Worm (Caenorhabditis elegans) whole organism, early embryonic: ENCODE measurements around the gene F38B6.4.

ENCODE experiments used
- B0310.2 ChIP-seq: sonication (generic microtip); optimal IDR thresholded peaks from 2 replicates; lab custom pipeline; 2016; ENCODE audit warnings: mild to moderate bottlenecking, missing genetic modification characterization, missing compliant biosample characterization
- aly-1 ChIP-seq: sonication (generic microtip); optimal IDR thresholded peaks from 2 replicates; lab custom pipeline; 2016; ENCODE audit warnings: missing genetic modification characterization, missing compliant biosample characterization
- ama-1 ChIP-seq: fragments of 150-350 bp; optimal IDR thresholded peaks from 2 replicates; lab custom pipeline; 2014
- ceh-36 ChIP-seq: sonication (generic microtip); optimal IDR thresholded peaks from 2 replicates; lab custom pipeline; 2016; ENCODE audit warnings: missing genetic modification characterization, inconsistent platforms, missing compliant biosample characterization
- ets-7 ChIP-seq: sonication (generic microtip); optimal IDR thresholded peaks from 2 replicates; lab custom pipeline; 2016; ENCODE audit warnings: missing genotype, missing genetic modification characterization, missing compliant biosample characterization
- flt-1 ChIP-seq: fragments of 200-800 bp; sonication (Bioruptor generic); IDR thresholded peaks from 2 replicates; pipeline ENCODE4 v1.3.6; 2022; ENCODE audit warnings: missing genetic modification characterization, missing compliant biosample characterization
- hmg-4 ChIP-seq: fragments of 200-800 bp; sonication (Bioruptor generic); optimal IDR thresholded peaks from 2 replicates; lab custom pipeline; 2018; ENCODE audit warnings: mild to moderate bottlenecking, missing genetic modification characterization, missing compliant biosample characterization
- hnd-1 ChIP-seq: sonication (generic microtip); optimal IDR thresholded peaks from 2 replicates; lab custom pipeline; 2016; ENCODE audit warnings: missing genetic modification characterization, missing compliant biosample characterization
- pes-1 ChIP-seq: fragments of 200-800 bp; sonication (Bioruptor generic); IDR thresholded peaks from 2 replicates; pipeline ENCODE4 v1.3.6; 2022; ENCODE audit warnings: missing genetic modification reagents, missing genetic modification characterization, missing compliant biosample characterization
- scrt-1 ChIP-seq: fragments of 200-800 bp; sonication (Bioruptor generic); IDR thresholded peaks from 2 replicates; pipeline ENCODE4 v1.3.6; 2022; ENCODE audit warnings: missing genetic modification characterization, missing compliant biosample characterization
- tbx-37 ChIP-seq: fragments of 200-800 bp; sonication (Bioruptor generic); conservative IDR thresholded peaks from 2 replicates; pipeline ENCODE4 v1.3.6; 2022; ENCODE audit warnings: missing genetic modification reagents, missing genetic modification characterization, missing compliant biosample characterization

DNA sequence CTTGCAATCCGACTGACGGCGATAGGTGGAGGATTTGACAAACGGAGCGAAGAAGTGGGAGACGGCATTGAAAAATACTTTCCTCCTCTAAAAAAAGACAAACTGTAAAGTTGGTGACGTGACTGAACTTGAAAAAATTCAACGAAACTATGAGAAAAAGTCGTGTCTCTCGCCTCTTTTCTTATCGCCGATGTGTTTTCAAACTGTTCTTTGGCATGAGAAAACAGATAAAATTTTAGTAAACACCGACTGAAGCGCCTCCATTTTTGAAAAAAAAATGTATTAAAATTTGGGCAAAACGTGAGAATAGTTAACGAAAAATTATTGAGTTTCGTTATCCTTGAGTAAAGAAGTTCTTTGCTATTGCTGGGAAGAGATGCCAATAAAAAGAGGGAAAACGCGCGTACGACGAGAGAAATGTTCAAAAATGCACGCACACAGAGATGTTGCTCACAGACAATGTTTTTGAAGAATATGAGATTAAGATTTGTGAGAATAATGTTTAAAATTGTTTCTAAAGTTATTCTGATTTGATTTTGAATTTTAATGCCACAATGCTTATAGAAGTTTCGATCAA lies 54.2 kb downstream of the F38B6.4 start:
- TF ChIP-seq aly-1 (no peak), ceh-36 (no peak), B0310.2 (tag; lab: Kevin White, UChicago) (no peak), flt-1 (GFP tag; lab: Robert Waterston, UW) (no peak), hnd-1 (tag; lab: Kevin White, UChicago) (no peak), ets-7 (tag; lab: Kevin White, UChicago) (no peak), ama-1 (lab: Kevin White, UChicago) (no peak), pes-1 (no peak), scrt-1 (no peak), hmg-4 (GFP tag; lab: Kevin White, UChicago) (no peak), tbx-37 (GFP tag; lab: Robert Waterston, UW) (no peak)
